Worm (Caenorhabditis elegans) whole organism, mixed stage, embryonic: Measurements from ENCODE around the gene Y57G11B.8.
"Not testable (repeated sequence)": the region's sequence is repeated elsewhere in the genome, so short reads cannot be mapped to it uniquely, and the experiment has no call there.

Source experiments
- blmp-1 ChIP-seq: fragments of 150-350 bp; optimal IDR thresholded peaks from 2 replicates; lab custom pipeline; 2014; ENCODE audit warnings: missing biosample characterization, missing genetic modification characterization
- ceh-39 ChIP-seq: fragments of 150-350 bp; optimal IDR thresholded peaks from 2 replicates; lab custom pipeline; 2014; ENCODE audit warnings: missing biosample characterization, missing genetic modification characterization
- ceh-83 ChIP-seq: fragments of 200-800 bp; sonication (Bioruptor generic); optimal IDR thresholded peaks from 2 replicates; lab custom pipeline; 2018; ENCODE audit warnings: mild to moderate bottlenecking, missing genetic modification characterization, missing compliant biosample characterization
- ces-1 ChIP-seq: fragments of 150-350 bp; optimal IDR thresholded peaks from 2 replicates; lab custom pipeline; 2014; ENCODE audit warnings: missing biosample characterization, missing genetic modification reagents, missing genetic modification characterization
- lin-13 ChIP-seq: fragments of 150-350 bp; optimal IDR thresholded peaks from 2 replicates; lab custom pipeline; 2014; ENCODE audit warnings: missing biosample characterization, missing genetic modification characterization
- lin-32 ChIP-seq: fragments of 200-800 bp; sonication (Bioruptor generic); optimal IDR thresholded peaks from 2 replicates; lab custom pipeline; 2018; ENCODE audit warnings: mild to moderate bottlenecking, missing genetic modification characterization, missing compliant biosample characterization
- lsy-2 ChIP-seq: fragments of 150-350 bp; optimal IDR thresholded peaks from 2 replicates; lab custom pipeline; 2014; ENCODE audit warnings: missing biosample characterization, missing genetic modification characterization
- mep-1 ChIP-seq: fragments of 150-350 bp; optimal IDR thresholded peaks from 2 replicates; lab custom pipeline; 2017; ENCODE audit warnings: missing biosample characterization, missing genetic modification reagents, missing genetic modification characterization, inconsistent platforms
- nhr-12 ChIP-seq: fragments of 150-350 bp; optimal IDR thresholded peaks from 2 replicates; lab custom pipeline; 2014; ENCODE audit warnings: missing biosample characterization, missing genetic modification characterization
- nhr-237 ChIP-seq: fragments of 150-350 bp; optimal IDR thresholded peaks from 2 replicates; lab custom pipeline; 2014; ENCODE audit warnings: missing biosample characterization, missing genetic modification characterization
- pha-4 ChIP-seq: fragments of 150-350 bp; optimal IDR thresholded peaks from 2 replicates; lab custom pipeline; 2018; ENCODE audit warnings: missing biosample characterization, missing genetic modification reagents, missing genetic modification characterization

ce11 chrIV:14551870-14552269, 26.6 kb downstream of the Y57G11B.8 start, which contains the start of gene pals-30:
- TF ChIP-seq blmp-1; pha-4 (tag; lab: Kevin White, UChicago); lin-32; lsy-2 (tag; lab: Kevin White, UChicago); nhr-237 (tag; lab: Kevin White, UChicago); mep-1; ceh-83 (GFP tag; lab: Kevin White, UChicago); ces-1 (GFP tag; lab: Kevin White, UChicago); lin-13 (tag; lab: Kevin White, UChicago); nhr-12 (tag; lab: Kevin White, UChicago); ceh-39 (tag; lab: Kevin White, UChicago): not testable (repeated sequence)
